Fruit fly (Drosophila melanogaster) whole organism, embryonic: ENCODE measurements around the gene slif.

Source experiments
- Atf6 ChIP-seq: fragments of 200-800 bp; sonication (Bioruptor generic); IDR thresholded peaks from 2 replicates; pipeline ENCODE4 v1.3.6; 2022; ENCODE audit warnings: missing biosample characterization, missing genetic modification characterization
- C15 ChIP-seq: fragments of 200-800 bp; sonication (Bioruptor generic); IDR thresholded peaks from 3 replicates; pipeline ENCODE4 v1.3.6; 2022; ENCODE audit warnings: missing biosample characterization, missing genetic modification characterization
- CG10267 ChIP-seq: fragments of 200-800 bp; sonication (Bioruptor generic); optimal IDR thresholded peaks from 2 replicates; lab custom pipeline; 2018; ENCODE audit warnings: missing biosample characterization, mild to moderate bottlenecking, missing genetic modification characterization, moderate library complexity
- CG10366 ChIP-seq: fragments of 200-800 bp; sonication (Bioruptor generic); IDR thresholded peaks from 2 replicates; pipeline ENCODE4 v1.3.6; 2022; ENCODE audit warnings: missing biosample characterization, missing genetic modification characterization
- CG11695 ChIP-seq: fragments of 200-800 bp; sonication (Bioruptor generic); IDR thresholded peaks from 3 replicates; pipeline ENCODE4 v1.3.6; 2022; ENCODE audit warnings: missing biosample characterization, missing genetic modification characterization
- CG13123 ChIP-seq: fragments of 200-800 bp; sonication (Bioruptor generic); optimal IDR thresholded peaks from 2 replicates; lab custom pipeline; 2016; ENCODE audit warnings: missing biosample characterization, missing genetic modification characterization
- CG3847 ChIP-seq: fragments of 200-800 bp; sonication (Bioruptor generic); IDR thresholded peaks from 2 replicates; pipeline ENCODE4 v1.3.6; 2022; ENCODE audit warnings: missing biosample characterization, missing genetic modification characterization
- CG6254 ChIP-seq: fragments of 200-800 bp; sonication (Bioruptor generic); optimal IDR thresholded peaks from 3 replicates; lab custom pipeline; 2017; ENCODE audit warnings: mild to moderate bottlenecking, missing biosample characterization, missing genetic modification reagents, missing genetic modification characterization
- CG6689 ChIP-seq: fragments of 200-800 bp; sonication (Bioruptor generic); IDR thresholded peaks from 2 replicates; pipeline ENCODE4 v1.3.6; 2022; ENCODE audit warnings: missing biosample characterization, missing genetic modification characterization
- CG6765 ChIP-seq: fragments of 200-800 bp; sonication (Bioruptor generic); optimal IDR thresholded peaks from 3 replicates; lab custom pipeline; 2017; ENCODE audit warnings: missing biosample characterization, mild to moderate bottlenecking, missing genetic modification characterization
- CG8388 ChIP-seq: fragments of 200-800 bp; sonication (Bioruptor generic); optimal IDR thresholded peaks from 2 replicates; lab custom pipeline; 2019; ENCODE audit warnings: missing biosample characterization, mild to moderate bottlenecking, missing genetic modification characterization, moderate library complexity
- CG9876 ChIP-seq: fragments of 200-800 bp; sonication (Bioruptor generic); optimal IDR thresholded peaks from 2 replicates; lab custom pipeline; 2016; ENCODE audit warnings: missing biosample characterization, missing genetic modification characterization
- Camta ChIP-seq: fragments of 200-800 bp; sonication (Bioruptor generic); optimal IDR thresholded peaks from 2 replicates; lab custom pipeline; 2016; ENCODE audit warnings: missing biosample characterization, missing genetic modification characterization
- Dad ChIP-seq: fragments of 200-800 bp; sonication (Bioruptor generic); optimal IDR thresholded peaks from 3 replicates; lab custom pipeline; 2016; ENCODE audit warnings: missing biosample characterization, missing genetic modification characterization
- Dbx ChIP-seq: fragments of 200-800 bp; sonication (Bioruptor generic); IDR thresholded peaks from 3 replicates; pipeline ENCODE4 v1.3.6; 2022; ENCODE audit warnings: missing biosample characterization, missing genetic modification characterization
- Dfd ChIP-seq, 2 experiments: fragments of >200 bp; optimal IDR thresholded peaks; 2 replicates each; lab custom pipeline; 2017; ENCODE audit warnings: missing biosample characterization in 2 of 2, missing genetic modification characterization in 2 of 2
- Dip3 ChIP-seq: fragments of 200-800 bp; sonication (Bioruptor generic); optimal IDR thresholded peaks from 3 replicates; lab custom pipeline; 2016; ENCODE audit warnings: missing biosample characterization, missing genetic modification characterization
- Ets97D ChIP-seq: fragments of 200-800 bp; sonication (Bioruptor generic); optimal IDR thresholded peaks from 3 replicates; lab custom pipeline; 2016; ENCODE audit warnings: missing biosample characterization, missing genetic modification characterization
- HmgD ChIP-seq: fragments of 200-800 bp; sonication (Bioruptor generic); optimal IDR thresholded peaks from 3 replicates; lab custom pipeline; 2016; ENCODE audit warnings: missing biosample characterization, missing genetic modification characterization
- Hmr ChIP-seq: fragments of 200-800 bp; sonication (Bioruptor generic); optimal IDR thresholded peaks from 3 replicates; lab custom pipeline; 2017; ENCODE audit warnings: mild to moderate bottlenecking, missing biosample characterization, missing genetic modification reagents, missing genetic modification characterization
- Jarid2 ChIP-seq: fragments of 200-800 bp; sonication (Bioruptor generic); optimal IDR thresholded peaks from 3 replicates; lab custom pipeline; 2017; ENCODE audit warnings: mild to moderate bottlenecking, missing biosample characterization, missing genetic modification reagents, missing genetic modification characterization
- Lpt ChIP-seq: fragments of >200 bp; optimal IDR thresholded peaks from 2 replicates; lab custom pipeline; 2018; ENCODE audit warnings: missing biosample characterization, missing genetic modification characterization
- NFAT ChIP-seq: fragments of 200-800 bp; sonication (Bioruptor generic); IDR thresholded peaks from 2 replicates; pipeline ENCODE4 v1.3.6; 2022; ENCODE audit warnings: missing biosample characterization, missing genetic modification characterization
- Nf-YA ChIP-seq: fragments of 200-800 bp; sonication (Bioruptor generic); IDR thresholded peaks from 2 replicates; pipeline ENCODE4 v1.3.6; 2022; ENCODE audit warnings: missing biosample characterization, missing genetic modification characterization
- Rfx ChIP-seq: fragments of 200-800 bp; sonication (Bioruptor generic); IDR thresholded peaks from 2 replicates; pipeline ENCODE4 v1.3.6; 2022; ENCODE audit warnings: missing biosample characterization, missing genetic modification characterization
- Vsx1 ChIP-seq: fragments of 200-800 bp; sonication (Bioruptor generic); optimal IDR thresholded peaks from 2 replicates; lab custom pipeline; 2017; ENCODE audit warnings: missing biosample characterization, mild to moderate bottlenecking, missing genetic modification characterization, missing genetic modification reagents
- al ChIP-seq: fragments of 200-800 bp; sonication (Bioruptor generic); IDR thresholded peaks from 2 replicates; pipeline ENCODE4 v1.3.6; 2022; ENCODE audit warnings: missing biosample characterization, missing genetic modification characterization
- bcd ChIP-seq: fragments of 200-800 bp; sonication (Bioruptor generic); optimal IDR thresholded peaks from 2 replicates; lab custom pipeline; 2017; ENCODE audit warnings: missing biosample characterization, mild to moderate bottlenecking, missing genetic modification characterization
- cas ChIP-seq: fragments of 200-800 bp; sonication (Bioruptor generic); IDR thresholded peaks from 2 replicates; pipeline ENCODE4 v1.3.6; 2022; ENCODE audit warnings: missing biosample characterization, missing genetic modification characterization
- caup ChIP-seq: fragments of 200-800 bp; sonication (Bioruptor generic); optimal IDR thresholded peaks from 3 replicates; lab custom pipeline; 2017; ENCODE audit warnings: missing biosample characterization, mild to moderate bottlenecking, missing genetic modification characterization, moderate library complexity; ENCODE audit not compliant: severe bottlenecking
- dan ChIP-seq: fragments of 200-800 bp; sonication (Bioruptor generic); IDR thresholded peaks from 2 replicates; pipeline ENCODE4 v1.3.6; 2022; ENCODE audit warnings: missing biosample characterization, missing genetic modification characterization
- dimm ChIP-seq: fragments of 200-800 bp; sonication (Bioruptor generic); IDR thresholded peaks from 2 replicates; pipeline ENCODE4 v1.3.6; 2022; ENCODE audit warnings: missing biosample characterization, missing genetic modification characterization
- dmrt11E ChIP-seq: fragments of 200-800 bp; sonication (Bioruptor generic); optimal IDR thresholded peaks from 3 replicates; lab custom pipeline; 2018; ENCODE audit warnings: missing biosample characterization, mild to moderate bottlenecking, missing genetic modification characterization, moderate library complexity
- ems ChIP-seq: fragments of 200-800 bp; sonication (Bioruptor generic); optimal IDR thresholded peaks from 3 replicates; lab custom pipeline; 2016; ENCODE audit warnings: missing biosample characterization, missing genetic modification characterization
- eyg ChIP-seq: fragments of 200-800 bp; sonication (Bioruptor generic); optimal IDR thresholded peaks from 3 replicates; lab custom pipeline; 2016; ENCODE audit warnings: missing biosample characterization, missing genetic modification characterization
- fd96Cb ChIP-seq: fragments of 200-800 bp; sonication (Bioruptor generic); optimal IDR thresholded peaks from 2 replicates; lab custom pipeline; 2018; ENCODE audit warnings: missing biosample characterization, mild to moderate bottlenecking, missing genetic modification characterization, moderate library complexity
- ftz-f1 ChIP-seq: fragments of 200-800 bp; sonication (Bioruptor generic); optimal IDR thresholded peaks from 2 replicates; lab custom pipeline; 2016; ENCODE audit warnings: missing biosample characterization, missing genetic modification characterization
- gro ChIP-seq: fragments of 200-800 bp; sonication (Bioruptor generic); optimal IDR thresholded peaks from 2 replicates; lab custom pipeline; 2016; ENCODE audit warnings: missing biosample characterization, missing genetic modification characterization
- hbn ChIP-seq: fragments of 200-800 bp; sonication (Bioruptor generic); IDR thresholded peaks from 2 replicates; pipeline ENCODE4 v1.3.6; 2022; ENCODE audit warnings: missing biosample characterization, missing genetic modification characterization; ENCODE audit not compliant: partially characterized antibody
- ind ChIP-seq: fragments of 200-800 bp; sonication (Bioruptor generic); optimal IDR thresholded peaks from 3 replicates; lab custom pipeline; 2016; ENCODE audit warnings: missing biosample characterization, missing genetic modification characterization
- jigr1 ChIP-seq: fragments of 200-800 bp; sonication (Bioruptor generic); IDR thresholded peaks from 3 replicates; pipeline ENCODE4 v1.3.6; 2022; ENCODE audit warnings: missing biosample characterization, missing genetic modification characterization
- kah ChIP-seq: fragments of 200-800 bp; sonication (Bioruptor generic); optimal IDR thresholded peaks from 2 replicates; lab custom pipeline; 2018; ENCODE audit warnings: missing biosample characterization, mild to moderate bottlenecking, missing genetic modification characterization
- ken ChIP-seq: fragments of 200-800 bp; sonication (Bioruptor generic); IDR thresholded peaks from 3 replicates; pipeline ENCODE4 v1.3.6; 2022; ENCODE audit warnings: missing biosample characterization, missing genetic modification characterization
- lbe ChIP-seq: fragments of 200-800 bp; sonication (Bioruptor generic); optimal IDR thresholded peaks from 2 replicates; lab custom pipeline; 2016; ENCODE audit warnings: missing biosample characterization, mild to moderate bottlenecking, missing genetic modification characterization
- luna ChIP-seq: fragments of 200-800 bp; sonication (Bioruptor generic); optimal IDR thresholded peaks from 2 replicates; lab custom pipeline; 2016; ENCODE audit warnings: missing biosample characterization, missing genetic modification characterization
- mam ChIP-seq: fragments of 200-800 bp; sonication (Bioruptor generic); optimal IDR thresholded peaks from 3 replicates; lab custom pipeline; 2016; ENCODE audit warnings: missing biosample characterization, missing genetic modification characterization
- otp ChIP-seq: fragments of 200-800 bp; sonication (Bioruptor generic); IDR thresholded peaks from 3 replicates; pipeline ENCODE4, ENCODE4 v1.3.6; 2022; ENCODE audit warnings: missing biosample characterization, missing genetic modification characterization
- pzg ChIP-seq: fragments of 200-800 bp; sonication (Bioruptor generic); optimal IDR thresholded peaks from 3 replicates; lab custom pipeline; 2018; ENCODE audit warnings: missing biosample characterization, mild to moderate bottlenecking, missing genetic modification characterization, moderate library complexity
- ranshi ChIP-seq: fragments of 200-800 bp; sonication (Bioruptor generic); IDR thresholded peaks from 2 replicates; pipeline ENCODE4 v1.3.6; 2022; ENCODE audit warnings: missing biosample characterization, missing genetic modification characterization
- sna ChIP-seq: fragments of 200-800 bp; sonication (Bioruptor generic); IDR thresholded peaks from 2 replicates; pipeline ENCODE4 v1.3.6; 2022; ENCODE audit warnings: missing biosample characterization, missing genetic modification characterization; ENCODE audit not compliant: partially characterized antibody
- so ChIP-seq: fragments of 200-800 bp; sonication (Bioruptor generic); IDR thresholded peaks from 3 replicates; pipeline ENCODE4 v1.3.6; 2022; ENCODE audit warnings: missing biosample characterization, missing genetic modification characterization

The slif gene

DNA sequence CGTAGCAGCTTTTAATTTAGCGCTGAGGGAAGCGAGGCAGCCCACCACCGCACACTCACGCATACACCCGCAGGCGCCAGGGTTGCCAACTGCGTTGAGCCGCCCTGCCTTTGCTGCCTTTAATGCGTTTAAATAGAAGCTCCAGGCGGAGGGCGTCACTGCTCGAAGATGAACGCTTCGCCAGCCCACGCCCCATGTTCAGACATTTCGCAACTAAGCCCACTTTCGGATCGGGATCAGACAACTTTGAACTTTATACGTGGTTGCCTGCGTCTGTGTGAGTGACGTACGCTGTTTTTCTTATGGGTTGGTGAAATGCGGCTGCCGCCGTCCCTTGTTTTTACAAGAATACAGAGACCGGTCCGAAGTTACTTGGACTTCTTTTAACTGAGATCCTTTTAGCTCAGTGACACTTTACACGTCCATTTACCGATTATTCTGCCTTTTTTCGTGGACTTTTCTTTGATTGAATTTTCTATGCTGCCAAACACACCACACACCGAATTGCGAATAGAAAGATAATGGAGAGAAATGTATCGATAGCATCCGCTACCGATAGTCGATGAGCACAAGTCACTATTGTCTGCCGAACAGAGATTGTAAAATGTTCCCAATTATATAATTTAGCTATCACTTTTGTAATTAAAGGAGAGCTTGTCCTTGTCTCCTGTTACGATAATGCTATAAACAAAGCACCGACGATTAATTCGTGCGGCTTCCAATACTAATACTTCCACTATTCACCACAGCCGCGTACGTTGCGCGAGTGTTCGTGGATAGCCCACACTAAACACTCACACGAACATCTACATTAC is 9.6 kb upstream of the slif start (continued):
- TF ChIP-seq CG11695 (GFP tag; lab: Robert Waterston, UW) (0 out of 3 replicates have a peak, but pooled peaks have one; percentile 13), Camta (no peak), dmrt11E (tag; lab: Kevin White, UChicago) (no peak), Rfx (GFP tag; lab: Robert Waterston, UW) (peak; percentile 66), otp (GFP tag; lab: Robert Waterston, UW) (no peak), Dad (GFP tag; lab: Kevin White, UChicago) (no peak), CG10366 (no peak), ftz-f1 (GFP tag; lab: Kevin White, UChicago) (no peak), lbe (GFP tag; lab: Kevin White, UChicago) (peak; percentile 13), Dfd (GFP tag; optimal IDR thresholded peaks at IDR 0.05; lab: Kevin White, UChicago) (no peak), sna (GFP tag; lab: Robert Waterston, UW) (peak; percentile 34), ranshi (GFP tag; lab: Robert Waterston, UW) (no peak), fd96Cb (tag; lab: Kevin White, UChicago) (no peak), eyg (no peak), Ets97D (GFP tag; lab: Kevin White, UChicago) (no peak), Nf-YA (GFP tag; lab: Robert Waterston, UW) (no peak), CG3847 (GFP tag; lab: Robert Waterston, UW) (peak; percentile 39), so (GFP tag; lab: Robert Waterston, UW) (no peak), CG8388 (GFP tag; lab: Kevin White, UChicago) (no peak), ems (no peak), C15 (GFP tag; lab: Robert Waterston, UW) (no peak), kah (GFP tag; lab: Kevin White, UChicago) (no peak), mam (GFP tag; lab: Kevin White, UChicago) (peak; percentile 32), ken (GFP tag; lab: Robert Waterston, UW) (no peak), CG13123 (GFP tag; lab: Kevin White, UChicago) (no peak), al (GFP tag; lab: Robert Waterston, UW) (no peak), jigr1 (GFP tag; lab: Robert Waterston, UW) (no peak), Vsx1 (no peak), dan (GFP tag; lab: Robert Waterston, UW) (no peak), bcd (GFP tag; lab: Kevin White, UChicago) (no peak), CG9876 (GFP tag; lab: Kevin White, UChicago) (no peak), CG10267 (tag; lab: Kevin White, UChicago) (peak; percentile 20), Dbx (GFP tag; lab: Robert Waterston, UW) (no peak), Hmr (GFP tag; lab: Kevin White, UChicago) (no peak), Atf6 (GFP tag; lab: Robert Waterston, UW) (no peak), HmgD (GFP tag; lab: Kevin White, UChicago) (no peak), CG6254 (GFP tag; lab: Kevin White, UChicago) (no peak), caup (GFP tag; lab: Kevin White, UChicago) (no peak), CG6765 (GFP tag; lab: Kevin White, UChicago) (no peak), cas (no peak), CG6689 (GFP tag; lab: Robert Waterston, UW) (no peak), hbn (GFP tag; lab: Robert Waterston, UW) (peak; percentile 37), Jarid2 (GFP tag; lab: Kevin White, UChicago) (no peak), NFAT (peak; percentile 50; the same call in 1 of the 2 replicates), luna (GFP tag; lab: Kevin White, UChicago) (no peak), gro (GFP tag; lab: Kevin White, UChicago) (no peak), ind (GFP tag; lab: Kevin White, UChicago) (no peak), dimm (GFP tag; lab: Robert Waterston, UW) (no peak), Dip3 (GFP tag; lab: Kevin White, UChicago) (no peak), Lpt (no peak), pzg (GFP tag; lab: Kevin White, UChicago) (peak; percentile 1)
